Fruit fly (Drosophila melanogaster) whole organism, embryonic: ENCODE data around the gene CAH7.

ENCODE experiments used
- BEAF-32 ChIP-seq: fragments of 200-800 bp; sonication (Bioruptor generic); optimal IDR thresholded peaks from 3 replicates; lab custom pipeline; 2017; ENCODE audit warnings: missing biosample characterization, missing genetic modification characterization, mild to moderate bottlenecking, moderate library complexity, missing genetic modification reagents
- CG10147 ChIP-seq: fragments of 200-800 bp; sonication (Bioruptor generic); optimal IDR thresholded peaks from 2 replicates; lab custom pipeline; 2019; ENCODE audit warnings: missing biosample characterization, mild to moderate bottlenecking, missing genetic modification characterization, moderate library complexity
- CG10565 ChIP-seq: fragments of 200-800 bp; sonication (Bioruptor generic); optimal IDR thresholded peaks from 3 replicates; lab custom pipeline; 2016; ENCODE audit warnings: missing biosample characterization, mild to moderate bottlenecking, missing genetic modification characterization
- CG10959 ChIP-seq: fragments of 200-800 bp; sonication (Bioruptor generic); IDR thresholded peaks from 2 replicates; pipeline ENCODE4 v1.3.6; 2022; ENCODE audit warnings: missing biosample characterization, missing genetic modification characterization
- CG12659 ChIP-seq: fragments of 200-800 bp; sonication (Bioruptor generic); optimal IDR thresholded peaks from 3 replicates; lab custom pipeline; 2017; ENCODE audit warnings: mild to moderate bottlenecking, missing biosample characterization, missing genetic modification reagents, missing genetic modification characterization
- CG12942 ChIP-seq: fragments of 200-800 bp; sonication (Bioruptor generic); optimal IDR thresholded peaks from 3 replicates; lab custom pipeline; 2016; ENCODE audit warnings: missing biosample characterization, missing genetic modification characterization
- CG1647 ChIP-seq: fragments of 200-800 bp; sonication (Bioruptor generic); optimal IDR thresholded peaks from 3 replicates; lab custom pipeline; 2016; ENCODE audit warnings: missing biosample characterization, missing genetic modification characterization
- CG2199 ChIP-seq: fragments of 200-800 bp; sonication (Bioruptor generic); IDR thresholded peaks from 3 replicates; pipeline ENCODE4 v1.3.6; 2022; ENCODE audit warnings: missing biosample characterization, missing genetic modification characterization
- CG30431 ChIP-seq: fragments of 200-800 bp; sonication (Bioruptor generic); optimal IDR thresholded peaks from 2 replicates; lab custom pipeline; 2017; ENCODE audit warnings: missing biosample characterization, missing genetic modification characterization
- CG32532 ChIP-seq: fragments of 200-800 bp; sonication (Bioruptor generic); IDR thresholded peaks from 2 replicates; pipeline ENCODE4 v1.3.6; 2022; ENCODE audit warnings: missing biosample characterization, missing genetic modification characterization
- CG3281 ChIP-seq: fragments of 200-800 bp; sonication (Bioruptor generic); optimal IDR thresholded peaks from 3 replicates; lab custom pipeline; 2017; ENCODE audit warnings: missing biosample characterization, mild to moderate bottlenecking, missing genetic modification characterization
- CG34376 ChIP-seq: fragments of 200-800 bp; sonication (Bioruptor generic); optimal IDR thresholded peaks from 2 replicates; lab custom pipeline; 2018; ENCODE audit warnings: missing biosample characterization, mild to moderate bottlenecking, missing genetic modification characterization
- CG4404 ChIP-seq: fragments of 200-800 bp; sonication (Bioruptor generic); IDR thresholded peaks from 2 replicates; pipeline ENCODE4 v1.3.6; 2022; ENCODE audit warnings: missing biosample characterization, missing genetic modification characterization
- CG5953 ChIP-seq: fragments of 200-800 bp; sonication (Bioruptor generic); IDR thresholded peaks from 2 replicates; pipeline ENCODE4 v1.3.6; 2022; ENCODE audit warnings: missing biosample characterization, missing genetic modification characterization
- CG6765 ChIP-seq: fragments of 200-800 bp; sonication (Bioruptor generic); optimal IDR thresholded peaks from 3 replicates; lab custom pipeline; 2017; ENCODE audit warnings: missing biosample characterization, mild to moderate bottlenecking, missing genetic modification characterization
- CG7786 ChIP-seq: fragments of 200-800 bp; sonication (Bioruptor generic); optimal IDR thresholded peaks from 2 replicates; lab custom pipeline; 2016; ENCODE audit warnings: missing biosample characterization, missing genetic modification characterization
- CG7987 ChIP-seq: fragments of 200-800 bp; sonication (Bioruptor generic); optimal IDR thresholded peaks from 2 replicates; lab custom pipeline; 2018; ENCODE audit warnings: missing biosample characterization, mild to moderate bottlenecking, missing genetic modification characterization, moderate library complexity
- CG8359 ChIP-seq: fragments of 200-800 bp; sonication (Bioruptor generic); optimal IDR thresholded peaks from 2 replicates; lab custom pipeline; 2017; ENCODE audit warnings: missing biosample characterization, mild to moderate bottlenecking, missing genetic modification characterization, borderline replicate concordance
- CTCF ChIP-seq: fragments of 200-800 bp; sonication (Bioruptor generic); optimal IDR thresholded peaks from 2 replicates; lab custom pipeline; 2017; ENCODE audit warnings: missing biosample characterization, mild to moderate bottlenecking, missing genetic modification characterization, moderate library complexity
- CrebB ChIP-seq: fragments of 200-800 bp; sonication (Bioruptor generic); optimal IDR thresholded peaks from 3 replicates; lab custom pipeline; 2018; ENCODE audit warnings: missing biosample characterization, mild to moderate bottlenecking, missing genetic modification characterization
- Dp ChIP-seq: fragments of 200-800 bp; sonication (Bioruptor generic); optimal IDR thresholded peaks from 2 replicates; lab custom pipeline; 2018; ENCODE audit warnings: missing biosample characterization, mild to moderate bottlenecking, missing genetic modification characterization, moderate library complexity
- Fer1 ChIP-seq: fragments of 200-800 bp; sonication (Bioruptor generic); optimal IDR thresholded peaks from 2 replicates; lab custom pipeline; 2017; ENCODE audit warnings: missing biosample characterization, mild to moderate bottlenecking, missing genetic modification characterization
- Fer2 ChIP-seq: fragments of 200-800 bp; sonication (Bioruptor generic); optimal IDR thresholded peaks from 2 replicates; lab custom pipeline; 2018; ENCODE audit warnings: missing biosample characterization, mild to moderate bottlenecking, missing genetic modification characterization, moderate library complexity
- HLH3B ChIP-seq: fragments of 200-800 bp; sonication (Bioruptor generic); IDR thresholded peaks from 2 replicates; pipeline ENCODE4 v1.3.6; 2022; ENCODE audit warnings: missing biosample characterization, missing genetic modification characterization
- Hey ChIP-seq: fragments of 200-800 bp; sonication (Bioruptor generic); optimal IDR thresholded peaks from 3 replicates; lab custom pipeline; 2018; ENCODE audit warnings: missing biosample characterization, mild to moderate bottlenecking, missing genetic modification characterization
- HmgZ ChIP-seq: fragments of 200-800 bp; sonication (Bioruptor generic); optimal IDR thresholded peaks from 2 replicates; lab custom pipeline; 2018; ENCODE audit warnings: missing biosample characterization, mild to moderate bottlenecking, missing genetic modification characterization
- Max ChIP-seq: fragments of 200-800 bp; sonication (Bioruptor generic); optimal IDR thresholded peaks from 2 replicates; lab custom pipeline; 2016; ENCODE audit warnings: missing biosample characterization, mild to moderate bottlenecking, missing genetic modification characterization
- Med ChIP-seq: fragments of 200-800 bp; sonication (Bioruptor generic); peaks from one replicate; lab custom pipeline; 2016; ENCODE audit warnings: missing biosample characterization, missing genetic modification characterization, mild to moderate bottlenecking, inconsistent platforms, moderate library complexity
- NfI ChIP-seq: fragments of 200-800 bp; sonication (Bioruptor generic); optimal IDR thresholded peaks from 3 replicates; lab custom pipeline; 2018; ENCODE audit warnings: missing biosample characterization, mild to moderate bottlenecking, missing genetic modification characterization, moderate library complexity
- Oaz ChIP-seq: fragments of 200-800 bp; sonication (Bioruptor generic); IDR thresholded peaks from 2 replicates; pipeline ENCODE4 v1.3.6; 2022; ENCODE audit warnings: missing biosample characterization, missing genetic modification characterization
- Opbp ChIP-seq: fragments of 200-800 bp; sonication (Bioruptor generic); IDR thresholded peaks from 3 replicates; pipeline ENCODE4 v1.3.6; 2022; ENCODE audit warnings: missing biosample characterization, missing genetic modification characterization; ENCODE audit not compliant: partially characterized antibody
- Rfx ChIP-seq: fragments of 200-800 bp; sonication (Bioruptor generic); IDR thresholded peaks from 2 replicates; pipeline ENCODE4 v1.3.6; 2022; ENCODE audit warnings: missing biosample characterization, missing genetic modification characterization
- Side ChIP-seq: fragments of 200-800 bp; sonication (Bioruptor generic); optimal IDR thresholded peaks from 2 replicates; lab custom pipeline; 2016; ENCODE audit warnings: missing biosample characterization, missing genetic modification characterization
- Ssrp ChIP-seq: fragments of 200-800 bp; sonication (Bioruptor generic); optimal IDR thresholded peaks from 2 replicates; lab custom pipeline; 2018; ENCODE audit warnings: missing biosample characterization, mild to moderate bottlenecking, missing genetic modification characterization, moderate library complexity
- Taf1 ChIP-seq: fragments of 200-800 bp; sonication (Bioruptor generic); IDR thresholded peaks from 2 replicates; pipeline ENCODE4 v1.3.6; 2022; ENCODE audit warnings: missing biosample characterization, missing genetic modification characterization
- ash1 ChIP-seq: fragments of 200-800 bp; sonication (Bioruptor generic); optimal IDR thresholded peaks from 2 replicates; lab custom pipeline; 2018; ENCODE audit warnings: missing biosample characterization, mild to moderate bottlenecking, missing genetic modification characterization
- cwo ChIP-seq: fragments of 200-800 bp; sonication (Bioruptor generic); optimal IDR thresholded peaks from 3 replicates; lab custom pipeline; 2017; ENCODE audit warnings: missing biosample characterization, missing genetic modification characterization, mild to moderate bottlenecking, moderate library complexity, missing genetic modification reagents
- ewg ChIP-seq: fragments of 200-800 bp; sonication (Bioruptor generic); optimal IDR thresholded peaks from 3 replicates; lab custom pipeline; 2017; ENCODE audit warnings: mild to moderate bottlenecking, missing biosample characterization, missing genetic modification reagents, missing genetic modification characterization
- exex ChIP-seq: fragments of 200-800 bp; sonication (Bioruptor generic); optimal IDR thresholded peaks from 4 replicates; lab custom pipeline; 2018; ENCODE audit warnings: missing biosample characterization, mild to moderate bottlenecking, missing genetic modification characterization, moderate library complexity
- eyg ChIP-seq: fragments of 200-800 bp; sonication (Bioruptor generic); optimal IDR thresholded peaks from 3 replicates; lab custom pipeline; 2016; ENCODE audit warnings: missing biosample characterization, missing genetic modification characterization
- fd96Cb ChIP-seq: fragments of 200-800 bp; sonication (Bioruptor generic); optimal IDR thresholded peaks from 2 replicates; lab custom pipeline; 2018; ENCODE audit warnings: missing biosample characterization, mild to moderate bottlenecking, missing genetic modification characterization, moderate library complexity
- gce ChIP-seq: fragments of 200-800 bp; sonication (Bioruptor generic); IDR thresholded peaks from 3 replicates; pipeline ENCODE4 v1.3.6; 2022; ENCODE audit warnings: missing biosample characterization, missing genetic modification characterization
- ind ChIP-seq: fragments of 200-800 bp; sonication (Bioruptor generic); optimal IDR thresholded peaks from 3 replicates; lab custom pipeline; 2016; ENCODE audit warnings: missing biosample characterization, missing genetic modification characterization
- insv ChIP-seq, 2 experiments: fragments of 200-800 bp; sonication (Bioruptor generic); optimal IDR thresholded peaks; 3 replicates each; lab custom pipeline; 2016 to 2018; ENCODE audit warnings: missing biosample characterization in 2 of 2, missing genetic modification characterization in 2 of 2
- schlank ChIP-seq: fragments of 200-800 bp; sonication (Bioruptor generic); optimal IDR thresholded peaks from 2 replicates; lab custom pipeline; 2018; ENCODE audit warnings: missing biosample characterization, mild to moderate bottlenecking, missing genetic modification characterization
- sens-2 ChIP-seq: fragments of 200-800 bp; sonication (Bioruptor generic); IDR thresholded peaks from 2 replicates; pipeline ENCODE4 v1.3.6; 2022; ENCODE audit warnings: missing biosample characterization, missing genetic modification characterization
- sna ChIP-seq: fragments of 200-800 bp; sonication (Bioruptor generic); IDR thresholded peaks from 2 replicates; pipeline ENCODE4 v1.3.6; 2022; ENCODE audit warnings: missing biosample characterization, missing genetic modification characterization; ENCODE audit not compliant: partially characterized antibody
- tap ChIP-seq: fragments of 200-800 bp; optimal IDR thresholded peaks from 3 replicates; lab custom pipeline; 2019; ENCODE audit warnings: missing biosample characterization, mild to moderate bottlenecking, missing genetic modification characterization, moderate library complexity
- toy ChIP-seq: fragments of 200-800 bp; sonication (Bioruptor generic); IDR thresholded peaks from 2 replicates; pipeline ENCODE4 v1.3.6; 2022; ENCODE audit warnings: missing biosample characterization, missing genetic modification characterization
- trem ChIP-seq: fragments of 200-800 bp; optimal IDR thresholded peaks from 3 replicates; lab custom pipeline; 2019; ENCODE audit warnings: missing biosample characterization, mild to moderate bottlenecking, missing genetic modification characterization, moderate library complexity
- wek ChIP-seq: fragments of 200-800 bp; sonication (Bioruptor generic); optimal IDR thresholded peaks from 3 replicates; lab custom pipeline; 2018; ENCODE audit warnings: missing biosample characterization, mild to moderate bottlenecking, missing genetic modification characterization, moderate library complexity

Gene CAH7

dm6 chr3R:10161163-10161562, 49.1 kb downstream of the CAH7 start, which contains the start of gene CG6254 (continued):
- no peak for TF ChIP-seq CG10565 (GFP tag; lab: Kevin White, UChicago)
- TF ChIP-seq ind (GFP tag; lab: Kevin White, UChicago), result peak; percentile 52
- TF ChIP-seq CG7786 (GFP tag; lab: Kevin White, UChicago), result peak; percentile 34
- no peak for TF ChIP-seq ewg
- no peak for TF ChIP-seq insv (GFP tag; optimal IDR thresholded peaks at IDR 0.05; lab: Kevin White, UChicago)
- no peak for TF ChIP-seq CG12942
- peak; percentile 22; the same call in 1 of the 2 replicates for TF ChIP-seq sna (GFP tag; lab: Robert Waterston, UW)
- no peak for TF ChIP-seq tap (tag; lab: Kevin White, UChicago)
- TF ChIP-seq gce (GFP tag; lab: Robert Waterston, UW), result no peak
- no peak for TF ChIP-seq CG8359
- TF ChIP-seq CG6765 (GFP tag; lab: Kevin White, UChicago), result no peak
- TF ChIP-seq BEAF-32, result peak; percentile 27
- TF ChIP-seq Side (GFP tag; lab: Kevin White, UChicago), result peak; percentile 0
- TF ChIP-seq CrebB, result no peak
- TF ChIP-seq CTCF, result no peak
- peak; percentile 23 for TF ChIP-seq Dp (GFP tag; lab: Kevin White, UChicago)
- peak; percentile 64 for TF ChIP-seq CG32532 (GFP tag; lab: Robert Waterston, UW)
- TF ChIP-seq sens-2 (GFP tag; lab: Robert Waterston, UW), result 0 out of 2 replicates have a peak, but pooled peaks have one; percentile 14
- no peak for TF ChIP-seq NfI (GFP tag; lab: Kevin White, UChicago)
- TF ChIP-seq, all 482 proteins: peak for 152

dm6 chr3R:10166334-10166733, 54.3 kb downstream of the CAH7 start:
- peak; percentile 23 for TF ChIP-seq Hey
- TF ChIP-seq Rfx (GFP tag; lab: Robert Waterston, UW), result no peak
- no peak for TF ChIP-seq CG7786 (GFP tag; lab: Kevin White, UChicago)
- TF ChIP-seq CG3281 (GFP tag; lab: Kevin White, UChicago), result peak; percentile 30
- TF ChIP-seq CG10959 (GFP tag; lab: Robert Waterston, UW), result no peak
- peak; percentile 73 for TF ChIP-seq exex (tag; lab: Kevin White, UChicago)
- TF ChIP-seq CG5953 (GFP tag; lab: Robert Waterston, UW), result no peak
- peak; percentile 15 for TF ChIP-seq CG10147 (GFP tag; lab: Kevin White, UChicago)
- TF ChIP-seq Taf1, result no peak
- no peak for TF ChIP-seq fd96Cb (tag; lab: Kevin White, UChicago)
- TF ChIP-seq CG34376, result peak; percentile 66
- TF ChIP-seq ash1 (GFP tag; lab: Kevin White, UChicago), result no peak
- no peak for TF ChIP-seq toy (GFP tag; lab: Robert Waterston, UW)
- peak; percentile 37 for TF ChIP-seq cwo (GFP tag; lab: Kevin White, UChicago)
- TF ChIP-seq Ssrp, result no peak
- TF ChIP-seq Fer1 (GFP tag; lab: Kevin White, UChicago), result peak; percentile 37
- no peak for TF ChIP-seq CG1647
- TF ChIP-seq trem (tag; lab: Kevin White, UChicago), result no peak
- TF ChIP-seq Oaz (GFP tag; lab: Robert Waterston, UW), result no peak
- TF ChIP-seq HLH3B (GFP tag; lab: Robert Waterston, UW), result no peak
- TF ChIP-seq Med (GFP tag; lab: Kevin White, UChicago), result peak; percentile 74
- peak; percentile 14 for TF ChIP-seq HmgZ (tag; lab: Kevin White, UChicago)
- TF ChIP-seq Fer2 (tag; lab: Kevin White, UChicago), result no peak
- TF ChIP-seq CG30431, result no peak
- no peak for TF ChIP-seq CG2199 (GFP tag; lab: Robert Waterston, UW)
- peak; percentile 13 for TF ChIP-seq CG6765 (GFP tag; lab: Kevin White, UChicago)
- no peak for TF ChIP-seq Max (GFP tag; lab: Kevin White, UChicago)
- no peak for TF ChIP-seq Opbp
- peak; percentile 46 for TF ChIP-seq CG7987
- no peak for TF ChIP-seq eyg (GFP tag; lab: Kevin White, UChicago)
- peak; percentile 35 for TF ChIP-seq schlank (tag; lab: Kevin White, UChicago)
- TF ChIP-seq CG4404, result no peak
- no peak for TF ChIP-seq wek (GFP tag; lab: Kevin White, UChicago)
- peak; percentile 2 for TF ChIP-seq CG12659 (GFP tag; lab: Kevin White, UChicago)
